Fruit fly (Drosophila melanogaster): ENCODE measurements around the gene HIP.

- TF ChIP-seq usp (GFP tag; optimal IDR thresholded peaks at IDR 0.05) (no peak), h (GFP tag; optimal IDR thresholded peaks at IDR 0.05) (no peak)
Observed at dm6 chrX:3849419-3850028, 50.6 kb downstream of the HIP start.

Measured in whole organism, wandering third instar larva.